Fruit fly (Drosophila melanogaster) whole organism, pupa: ENCODE results near the gene Rpp14b.
A peak's percentile ranks its signal among the peaks of the same experiment; 100 is the strongest.

Experiments used
- CG10348 ChIP-seq: fragments of 200-800 bp; sonication (Bioruptor generic); IDR thresholded peaks from 2 replicates; pipeline ENCODE4 v1.3.6; 2022; ENCODE audit warnings: missing biosample characterization, missing genetic modification characterization
- CG12605 ChIP-seq: fragments of 200-800 bp; sonication (Bioruptor generic); IDR thresholded peaks from 2 replicates; pipeline ENCODE4 v1.3.6; 2022; ENCODE audit warnings: missing biosample characterization, missing genetic modification characterization
- CG13204 ChIP-seq: fragments of 200-800 bp; sonication (Bioruptor generic); optimal IDR thresholded peaks from 2 replicates; lab custom pipeline; 2018; ENCODE audit warnings: missing biosample characterization, mild to moderate bottlenecking, missing genetic modification characterization, moderate library complexity
- CG14655 ChIP-seq: fragments of 200-800 bp; sonication (Bioruptor generic); optimal IDR thresholded peaks from 3 replicates; lab custom pipeline; 2017; ENCODE audit warnings: mild to moderate bottlenecking, missing biosample characterization, missing genetic modification reagents, missing genetic modification characterization
- CG15710 ChIP-seq: fragments of 200-800 bp; sonication (Bioruptor generic); optimal IDR thresholded peaks from 2 replicates; lab custom pipeline; 2018; ENCODE audit warnings: missing biosample characterization, mild to moderate bottlenecking, missing genetic modification characterization, moderate library complexity
- CG17806 ChIP-seq: fragments of 200-800 bp; sonication (Bioruptor generic); optimal IDR thresholded peaks from 2 replicates; lab custom pipeline; 2018; ENCODE audit warnings: missing biosample characterization, mild to moderate bottlenecking, missing genetic modification characterization, moderate library complexity
- CG32121 ChIP-seq: fragments of 200-800 bp; sonication (Bioruptor generic); IDR thresholded peaks from 2 replicates; pipeline ENCODE4 v1.3.6; 2022; ENCODE audit warnings: missing biosample characterization, missing genetic modification characterization
- CG34367 ChIP-seq: fragments of 200-800 bp; sonication (Bioruptor generic); optimal IDR thresholded peaks from 2 replicates; lab custom pipeline; 2018; ENCODE audit warnings: missing biosample characterization, mild to moderate bottlenecking, missing genetic modification characterization
- CG4496 ChIP-seq: fragments of 200-800 bp; sonication (Bioruptor generic); IDR thresholded peaks from 3 replicates; pipeline ENCODE4 v1.3.6; 2022; ENCODE audit warnings: missing biosample characterization, missing genetic modification characterization
- CG8159 ChIP-seq: fragments of 200-800 bp; sonication (Bioruptor generic); optimal IDR thresholded peaks from 3 replicates; lab custom pipeline; 2018; ENCODE audit warnings: missing biosample characterization, mild to moderate bottlenecking, missing genetic modification characterization, moderate library complexity
- CG8301 ChIP-seq: fragments of 200-800 bp; sonication (Bioruptor generic); optimal IDR thresholded peaks from 2 replicates; lab custom pipeline; 2018; ENCODE audit warnings: missing biosample characterization, mild to moderate bottlenecking, missing genetic modification characterization
- CG9948 ChIP-seq: fragments of 200-800 bp; sonication (Bioruptor generic); optimal IDR thresholded peaks from 2 replicates; lab custom pipeline; 2018; ENCODE audit warnings: missing biosample characterization, mild to moderate bottlenecking, missing genetic modification characterization, moderate library complexity
- D1 ChIP-seq: fragments of 200-800 bp; sonication (Bioruptor generic); optimal IDR thresholded peaks from 2 replicates; lab custom pipeline; 2018; ENCODE audit warnings: missing biosample characterization, mild to moderate bottlenecking, missing genetic modification characterization, moderate library complexity
- EcR ChIP-seq: fragments of 200-800 bp; sonication (Bioruptor generic); optimal IDR thresholded peaks from 3 replicates; lab custom pipeline; 2019; ENCODE audit warnings: missing biosample characterization, missing genetic modification characterization, mild to moderate bottlenecking, moderate library complexity, missing genetic modification reagents
- Ets98B ChIP-seq: fragments of 200-800 bp; sonication (Bioruptor generic); IDR thresholded peaks from 2 replicates; pipeline ENCODE4 v1.3.6; 2022; ENCODE audit warnings: missing biosample characterization, missing genetic modification characterization
- Pif1A ChIP-seq: fragments of 200-800 bp; sonication (Bioruptor generic); optimal IDR thresholded peaks from 3 replicates; lab custom pipeline; 2016; ENCODE audit warnings: missing biosample characterization, missing genetic modification characterization
- Pif1B ChIP-seq: fragments of 200-800 bp; sonication (Bioruptor generic); optimal IDR thresholded peaks from 3 replicates; lab custom pipeline; 2016; ENCODE audit warnings: missing biosample characterization, missing genetic modification characterization
- Snoo ChIP-seq: fragments of 200-800 bp; sonication (Bioruptor generic); optimal IDR thresholded peaks from 3 replicates; lab custom pipeline; 2017; ENCODE audit warnings: missing biosample characterization, mild to moderate bottlenecking, missing genetic modification characterization, inconsistent platforms
- fd96Ca ChIP-seq: fragments of 200-800 bp; sonication (Bioruptor generic); IDR thresholded peaks from 3 replicates; pipeline ENCODE4 v1.3.6; 2022; ENCODE audit warnings: missing biosample characterization, missing genetic modification characterization
- gl ChIP-seq: fragments of 200-800 bp; sonication (Bioruptor generic); optimal IDR thresholded peaks from 2 replicates; lab custom pipeline; 2018; ENCODE audit warnings: missing biosample characterization, mild to moderate bottlenecking, missing genetic modification characterization
- rn ChIP-seq: fragments of 200-800 bp; sonication (Bioruptor generic); IDR thresholded peaks from 2 replicates; pipeline ENCODE4 v1.3.6; 2022; ENCODE audit warnings: missing biosample characterization, missing genetic modification characterization

The Rpp14b gene

dm6 chr3R:30032281-30032680 is 23.5 kb upstream of the Rpp14b start:
- TF ChIP-seq CG32121 (GFP tag; lab: Robert Waterston, UW) (no peak), rn (GFP tag; lab: Robert Waterston, UW) (no peak), Pif1A (GFP tag; lab: Kevin White, UChicago) (no peak)

DNA sequence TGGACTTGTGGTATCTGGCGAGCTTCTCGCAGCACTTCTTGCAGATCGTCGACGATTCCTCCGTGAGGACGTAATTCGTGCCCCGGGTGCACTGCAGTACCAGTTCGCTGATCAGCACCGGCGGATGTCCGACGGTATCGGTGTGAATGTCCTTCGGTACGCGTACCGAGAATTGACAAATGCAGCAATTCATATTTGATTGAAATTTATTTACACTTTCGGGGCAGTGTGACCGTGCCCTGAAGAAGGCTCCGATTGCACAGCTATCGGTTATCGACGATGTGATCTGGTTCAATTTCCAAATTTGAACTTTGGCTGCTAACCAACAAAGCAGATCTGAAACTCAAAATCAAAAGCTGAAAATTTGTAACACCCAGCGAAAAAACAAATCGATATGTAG is 19.1 kb upstream of the Rpp14b start, which contains the start of gene ZIPIC:
Gene ZIPIC, minus strand, starts transcription at position 262 of the 400 bp plus-strand sequence.
- TF ChIP-seq CG34367 (tag; lab: Kevin White, UChicago), result no peak
- TF ChIP-seq CG17806, result no peak
- no peak for TF ChIP-seq Pif1B (GFP tag; lab: Kevin White, UChicago)
- no peak for TF ChIP-seq CG13204 (GFP tag; lab: Kevin White, UChicago)
- TF ChIP-seq CG8301 (tag; lab: Kevin White, UChicago), result no peak
- TF ChIP-seq CG8159, result no peak
- no peak for TF ChIP-seq gl (tag; lab: Kevin White, UChicago)
- TF ChIP-seq CG9948 (tag; lab: Kevin White, UChicago), result no peak
- TF ChIP-seq fd96Ca (GFP tag; lab: Robert Waterston, UW), result no peak
- no peak for TF ChIP-seq Ets98B
- no peak for TF ChIP-seq Snoo (tag; lab: Kevin White, UChicago)
- no peak for TF ChIP-seq CG32121 (GFP tag; lab: Robert Waterston, UW)
- TF ChIP-seq D1, result no peak
- TF ChIP-seq EcR (GFP tag; lab: Kevin White, UChicago), result no peak
- TF ChIP-seq rn (GFP tag; lab: Robert Waterston, UW), result no peak
- TF ChIP-seq CG10348, result no peak
- no peak for TF ChIP-seq Pif1A (GFP tag; lab: Kevin White, UChicago)
- no peak for TF ChIP-seq CG15710

dm6 chr3R:30037630-30038029 is 18.1 kb upstream of the Rpp14b start, which contains the start of gene ocn:
Gene ocn, minus strand, starts transcription at chr3R:30037730.
- TF ChIP-seq CG17806 (no peak), CG8159 (no peak), CG14655 (no peak), gl (tag; lab: Kevin White, UChicago) (no peak), D1 (no peak)

dm6 chr3R:30038628-30039027 is 17.1 kb upstream of the Rpp14b start, which contains the start of gene janB:
Gene janB, minus strand, starts transcription at chr3R:30038728.
- no peak for TF ChIP-seq EcR (GFP tag; lab: Kevin White, UChicago)
- no peak for TF ChIP-seq D1
- TF ChIP-seq rn (GFP tag; lab: Robert Waterston, UW), result no peak
- TF ChIP-seq CG32121 (GFP tag; lab: Robert Waterston, UW), result no peak
- no peak for TF ChIP-seq CG12605 (GFP tag; lab: Robert Waterston, UW)
- no peak for TF ChIP-seq CG9948 (tag; lab: Kevin White, UChicago)
- TF ChIP-seq Pif1B (GFP tag; lab: Kevin White, UChicago), result no peak
- no peak for TF ChIP-seq CG4496
- TF ChIP-seq CG34367 (tag; lab: Kevin White, UChicago), result no peak
- no peak for TF ChIP-seq CG10348
- no peak for TF ChIP-seq CG13204 (GFP tag; lab: Kevin White, UChicago)
- TF ChIP-seq CG14655, result no peak
- no peak for TF ChIP-seq gl (tag; lab: Kevin White, UChicago)
- TF ChIP-seq CG8301 (tag; lab: Kevin White, UChicago), result no peak
- TF ChIP-seq Pif1A (GFP tag; lab: Kevin White, UChicago), result no peak
- no peak for TF ChIP-seq fd96Ca (GFP tag; lab: Robert Waterston, UW)
- no peak for TF ChIP-seq Snoo (tag; lab: Kevin White, UChicago)
- TF ChIP-seq Ets98B, result no peak

DNA sequence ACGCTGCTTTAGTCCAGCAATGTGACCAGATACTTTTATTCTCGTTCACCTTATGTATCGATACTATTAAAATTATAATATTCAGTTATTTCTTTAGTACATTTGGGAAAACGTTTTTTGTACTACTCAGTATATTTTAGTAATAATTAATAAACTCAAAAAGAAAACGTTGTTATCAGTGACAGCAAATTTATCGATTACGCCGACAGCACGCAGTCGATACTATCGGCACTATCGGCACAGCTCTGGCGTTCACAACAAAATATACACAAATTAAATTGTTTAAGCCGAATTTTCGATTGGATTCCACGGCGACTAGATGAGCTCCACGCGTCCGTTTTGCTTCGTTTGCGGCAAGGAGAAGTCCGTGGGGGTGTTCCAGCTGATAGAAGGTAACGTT is 16.3 kb upstream of the Rpp14b start, which contains the start of the genes janA, Sry-alpha and Sry-beta:
Gene janA, minus strand, starts transcription at position 40 of the 400 bp plus-strand sequence.
Gene Sry-alpha, plus strand, starts transcription at position 226 of the 400 bp plus-strand sequence.
Gene Sry-beta, plus strand, starts transcription at position 226 of the 400 bp plus-strand sequence.
- no peak for TF ChIP-seq CG34367 (tag; lab: Kevin White, UChicago)
- TF ChIP-seq CG15710, result peak; percentile 2
- TF ChIP-seq, all 21 proteins: peak for 1

dm6 chr3R:30040879-30041278 is 14.9 kb upstream of the Rpp14b start:
- no peak for TF ChIP-seq gl (tag; lab: Kevin White, UChicago)

DNA sequence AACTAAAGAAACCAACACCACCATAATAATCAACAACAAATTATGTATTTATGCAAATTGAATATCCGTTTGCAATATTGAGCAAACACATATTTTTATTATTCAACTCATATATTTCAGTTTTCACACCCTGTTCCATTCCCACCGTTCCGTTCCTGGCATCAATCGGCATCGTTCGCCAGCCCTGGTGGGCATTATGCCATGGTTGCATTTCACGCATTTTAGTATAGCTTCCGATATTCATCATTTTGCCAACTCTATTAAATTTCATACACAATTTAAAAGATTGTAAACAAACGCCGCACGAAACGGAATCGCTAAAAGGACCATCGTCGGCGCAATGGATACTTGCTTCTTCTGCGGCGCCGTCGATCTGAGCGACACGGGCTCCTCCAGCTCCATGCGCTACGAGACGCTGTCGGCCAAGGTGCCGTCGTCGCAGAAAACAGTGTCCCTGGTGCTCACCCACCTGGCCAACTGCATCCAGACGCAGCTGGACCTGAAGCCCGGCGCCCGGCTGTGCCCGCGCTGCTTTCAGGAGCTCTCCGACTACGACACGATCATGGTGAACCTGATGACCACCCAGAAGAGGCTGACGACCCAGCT is 12.5 kb upstream of the Rpp14b start, which contains the start of gene Sry-delta:
Gene Sry-delta, plus strand, starts transcription at position 203 of the 606 bp plus-strand sequence.
- TF ChIP-seq EcR (GFP tag; lab: Kevin White, UChicago) (no peak), CG17806 (peak; percentile 23), CG4496 (peak; percentile 43; the same call in 2 of the 3 replicates), D1 (no peak), CG14655 (no peak), CG10348 (no peak), gl (tag; lab: Kevin White, UChicago) (no peak), CG8159 (no peak), Ets98B (peak; percentile 75), Snoo (tag; lab: Kevin White, UChicago) (peak; percentile 65), CG34367 (tag; lab: Kevin White, UChicago) (no peak), CG13204 (GFP tag; lab: Kevin White, UChicago) (no peak), CG8301 (tag; lab: Kevin White, UChicago) (no peak), CG32121 (GFP tag; lab: Robert Waterston, UW) (no peak), CG15710 (peak; percentile 48), rn (GFP tag; lab: Robert Waterston, UW) (peak; percentile 42; the same call in 1 of the 2 replicates), Pif1A (GFP tag; lab: Kevin White, UChicago) (no peak), fd96Ca (GFP tag; lab: Robert Waterston, UW) (peak; percentile 70; the same call in 2 of the 3 replicates), CG12605 (GFP tag; lab: Robert Waterston, UW) (no peak), Pif1B (GFP tag; lab: Kevin White, UChicago) (no peak), CG9948 (tag; lab: Kevin White, UChicago) (no peak)
